Worm (Caenorhabditis elegans): ENCODE data around the gene Y55F3AM.13.

The Y55F3AM.13 gene

DNA sequence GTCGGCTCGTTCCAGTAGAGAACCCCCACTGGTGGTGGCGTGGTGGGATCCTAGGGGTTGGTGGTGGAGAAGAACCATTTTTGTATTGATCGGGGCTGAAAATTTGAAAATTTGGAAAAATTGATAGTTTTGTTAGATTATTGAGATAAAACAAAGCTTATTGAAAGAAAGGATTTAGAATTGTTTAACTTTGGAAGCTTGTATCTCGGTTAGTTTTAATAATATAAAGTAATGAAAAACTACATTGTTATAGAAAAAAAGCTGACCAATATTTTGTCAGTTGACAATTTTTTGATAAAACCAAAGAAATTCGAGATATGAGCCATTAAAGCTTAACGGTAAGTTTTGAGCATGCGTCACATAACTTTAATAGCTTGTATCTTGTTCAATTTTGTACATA lies 26.2 kb downstream of the Y55F3AM.13 start, which contains the start of gene abhd-14:
Gene abhd-14 (minus strand): TSS at position 101 of the 400 bp plus-strand sequence.
- no peak for TF ChIP-seq ceh-82 (tag; optimal IDR thresholded peaks at IDR 0.05)

DNA sequence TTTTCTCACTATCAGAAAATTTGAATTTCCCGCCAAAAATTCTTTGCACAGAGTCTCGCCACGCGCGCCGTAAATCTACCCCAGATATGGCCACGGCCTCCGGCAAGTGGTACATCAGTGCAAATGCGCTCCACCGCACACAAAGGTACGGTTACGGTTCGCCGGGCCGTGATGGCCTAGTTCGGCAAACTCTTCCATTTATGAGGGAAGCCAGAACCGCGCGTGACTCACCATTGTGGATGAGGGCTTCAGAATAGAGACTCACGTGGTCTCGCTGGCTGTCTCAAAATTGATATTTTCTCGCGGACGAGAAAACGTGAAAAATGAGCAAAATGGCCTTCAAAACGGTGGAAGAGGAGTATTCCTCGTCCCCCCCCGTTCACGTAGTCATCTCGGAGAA lies 36.3 kb downstream of the Y55F3AM.13 start:
- no peak for TF ChIP-seq ceh-82 (tag; optimal IDR thresholded peaks at IDR 0.05)
- TF ChIP-seq mdl-1 (tag; optimal IDR thresholded peaks at IDR 0.05): no peak
- no peak for TF ChIP-seq nhr-76 (tag; optimal IDR thresholded peaks at IDR 0.05)
- TF ChIP-seq nhr-25 (tag; optimal IDR thresholded peaks at IDR 0.05): no peak
- TF ChIP-seq lin-39 (tag; optimal IDR thresholded peaks at IDR 0.05): no peak
- no peak for TF ChIP-seq nhr-237 (tag; optimal IDR thresholded peaks at IDR 0.05)
- TF ChIP-seq daf-12 (tag; optimal IDR thresholded peaks at IDR 0.05): no peak
- TF ChIP-seq elt-2 (tag; optimal IDR thresholded peaks at IDR 0.05): no peak
- no peak for TF ChIP-seq ceh-9 (tag; optimal IDR thresholded peaks at IDR 0.05)
- TF ChIP-seq nhr-12 (tag; optimal IDR thresholded peaks at IDR 0.05): no peak
- no peak for TF ChIP-seq ZK546.5 (tag; optimal IDR thresholded peaks at IDR 0.05)
- TF ChIP-seq ceh-16 (tag; optimal IDR thresholded peaks at IDR 0.05): no peak

DNA sequence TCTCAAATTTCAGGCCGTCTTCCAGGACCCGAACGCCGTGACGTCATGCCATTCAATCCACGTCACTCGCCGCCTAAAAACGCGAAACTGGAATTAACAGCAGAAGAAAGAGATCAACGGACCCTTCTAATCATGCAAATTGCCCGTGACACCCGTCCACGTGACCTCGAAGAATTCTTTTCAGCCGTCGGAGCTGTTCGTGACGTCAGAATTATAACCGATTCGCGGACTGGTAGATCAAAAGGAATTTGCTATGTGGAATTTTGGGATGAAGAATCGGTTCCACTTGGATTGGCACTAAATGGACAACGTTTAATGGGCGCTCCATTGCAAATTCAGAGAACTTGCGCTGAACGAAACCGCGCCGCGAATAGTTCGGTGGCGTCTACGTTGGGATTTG lies 40.7 kb downstream of the Y55F3AM.13 start:
- TF ChIP-seq jun-1 (tag; optimal IDR thresholded peaks at IDR 0.05): no peak
- TF ChIP-seq nfya-1 (tag; optimal IDR thresholded peaks at IDR 0.05; ENCODE audit: insufficient read depth): no peak
- no peak for TF ChIP-seq aly-2 (tag; optimal IDR thresholded peaks at IDR 0.05)
- TF ChIP-seq ZK546.5 (tag; optimal IDR thresholded peaks at IDR 0.05): no peak
- TF ChIP-seq nhr-77 (tag; optimal IDR thresholded peaks at IDR 0.05): no peak
- no peak for TF ChIP-seq ceh-9 (tag; optimal IDR thresholded peaks at IDR 0.05)
- no peak for TF ChIP-seq ceh-16 (tag; optimal IDR thresholded peaks at IDR 0.05)
- TF ChIP-seq nhr-12 (tag; optimal IDR thresholded peaks at IDR 0.05): no peak
- TF ChIP-seq nhr-43 (tag; optimal IDR thresholded peaks at IDR 0.05; ENCODE audit: poor library complexity, severe bottlenecking): no peak
- TF ChIP-seq ama-1 (optimal IDR thresholded peaks at IDR 0.05): no peak
- no peak for TF ChIP-seq ztf-11 (tag; optimal IDR thresholded peaks at IDR 0.05)
- no peak for TF ChIP-seq nhr-76 (tag; optimal IDR thresholded peaks at IDR 0.05)
- TF ChIP-seq elt-3 (tag; optimal IDR thresholded peaks at IDR 0.05): no peak
- no peak for TF ChIP-seq egl-5 (tag; optimal IDR thresholded peaks at IDR 0.05)
- TF ChIP-seq sea-2 (GFP tag; optimal IDR thresholded peaks at IDR 0.05): no peak
- TF ChIP-seq unc-39 (tag; optimal IDR thresholded peaks at IDR 0.05): no peak
- no peak for TF ChIP-seq pha-4 (tag; optimal IDR thresholded peaks at IDR 0.05)
- TF ChIP-seq eor-1 (tag; optimal IDR thresholded peaks at IDR 0.05): no peak
- TF ChIP-seq ztf-4 (tag; optimal IDR thresholded peaks at IDR 0.05): no peak

DNA sequence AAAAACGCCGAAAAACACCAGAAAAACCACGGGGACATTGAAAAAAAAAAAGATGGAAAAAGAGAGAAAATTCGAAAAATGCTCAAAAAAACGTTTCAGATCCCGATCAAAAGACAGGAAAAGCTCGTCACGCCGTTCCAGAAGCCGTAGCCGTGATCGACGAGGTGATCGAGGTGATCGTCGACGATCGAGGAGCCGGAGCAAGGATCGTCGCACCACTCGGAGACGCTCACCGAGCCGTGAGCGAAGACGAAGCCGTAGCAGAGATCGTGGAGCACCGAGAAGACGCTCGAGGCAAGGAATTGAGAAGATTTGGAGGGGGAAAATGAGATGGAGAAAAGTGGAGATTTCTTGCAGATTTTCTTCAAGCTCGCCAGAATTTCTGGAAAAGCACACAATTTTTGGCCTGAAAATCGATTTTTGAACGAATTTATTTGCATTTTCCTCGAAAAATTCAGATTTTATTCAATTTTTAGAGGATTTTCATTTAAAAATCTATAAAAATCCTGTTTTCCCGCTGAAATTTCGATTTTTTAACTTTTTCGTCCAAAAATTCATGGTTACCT lies 42.8 kb downstream of the Y55F3AM.13 start:
- TF ChIP-seq ceh-82 (tag; optimal IDR thresholded peaks at IDR 0.05) (no peak), nhr-11 (tag; optimal IDR thresholded peaks at IDR 0.05) (no peak), eor-1 (tag; optimal IDR thresholded peaks at IDR 0.05) (no peak), zag-1 (tag; optimal IDR thresholded peaks at IDR 0.05) (no peak), unc-39 (tag; optimal IDR thresholded peaks at IDR 0.05) (no peak), nhr-237 (tag; optimal IDR thresholded peaks at IDR 0.05) (no peak), sea-2 (GFP tag; optimal IDR thresholded peaks at IDR 0.05) (no peak), snpc-4 (tag; optimal IDR thresholded peaks at IDR 0.05) (no peak), ztf-11 (tag; optimal IDR thresholded peaks at IDR 0.05) (no peak), fos-1 (tag; optimal IDR thresholded peaks at IDR 0.05) (no peak), lin-39 (tag; optimal IDR thresholded peaks at IDR 0.05) (no peak), elt-2 (tag; optimal IDR thresholded peaks at IDR 0.05) (no peak), nhr-76 (tag; optimal IDR thresholded peaks at IDR 0.05) (no peak), pha-4 (tag; optimal IDR thresholded peaks at IDR 0.05) (no peak), aly-2 (tag; optimal IDR thresholded peaks at IDR 0.05) (no peak), lin-15B (tag; optimal IDR thresholded peaks at IDR 0.05) (no peak), ZK546.5 (tag; optimal IDR thresholded peaks at IDR 0.05) (no peak)

DNA sequence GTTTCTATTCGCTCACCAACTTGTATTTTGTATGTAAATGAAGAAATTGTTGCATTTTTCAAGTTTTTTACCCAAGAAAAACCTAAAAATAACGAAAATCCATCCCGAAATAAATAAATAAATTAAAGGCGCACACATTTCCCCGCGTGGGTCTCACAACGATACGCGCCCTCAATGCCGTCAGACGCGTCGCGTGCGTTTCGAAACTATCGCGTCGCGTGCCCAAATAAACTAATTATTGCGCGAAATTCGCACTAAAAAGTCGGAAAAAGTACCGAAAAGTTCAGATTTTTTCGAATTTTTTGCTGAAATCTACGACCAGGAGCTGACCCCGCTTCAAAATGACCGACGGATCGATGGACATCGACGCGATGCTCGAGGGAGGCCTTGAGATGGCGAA lies 43.7 kb downstream of the Y55F3AM.13 start, which contains the start of gene rbm-39:
Gene rbm-39 (plus strand): TSS at position 178 of the 400 bp plus-strand sequence.
- TF ChIP-seq nhr-25 (tag; optimal IDR thresholded peaks at IDR 0.05) (peak; percentile 71), eor-1 (tag; optimal IDR thresholded peaks at IDR 0.05) (no peak), ztf-4 (tag; optimal IDR thresholded peaks at IDR 0.05) (peak; percentile 56), hmg-11 (tag; optimal IDR thresholded peaks at IDR 0.05) (peak; percentile 63), lin-39 (tag; optimal IDR thresholded peaks at IDR 0.05) (peak; percentile 95), R02D3.7 (tag; optimal IDR thresholded peaks at IDR 0.05) (peak; percentile 66), unc-62 (GFP tag; optimal IDR thresholded peaks at IDR 0.05) (no peak), skn-1 (tag; optimal IDR thresholded peaks at IDR 0.05) (peak; percentile 87), nhr-237 (tag; optimal IDR thresholded peaks at IDR 0.05) (no peak), ztf-11 (tag; optimal IDR thresholded peaks at IDR 0.05) (no peak), zag-1 (tag; optimal IDR thresholded peaks at IDR 0.05) (no peak), aly-2 (tag; optimal IDR thresholded peaks at IDR 0.05) (no peak), unc-39 (tag; optimal IDR thresholded peaks at IDR 0.05) (no peak), ceh-28 (tag; optimal IDR thresholded peaks at IDR 0.05) (peak; percentile 24), ZK546.5 (tag; optimal IDR thresholded peaks at IDR 0.05) (no peak), ama-1 (optimal IDR thresholded peaks at IDR 0.05) (peak; percentile 94), mml-1 (tag; optimal IDR thresholded peaks at IDR 0.05) (no peak), nhr-23 (tag; optimal IDR thresholded peaks at IDR 0.05) (peak; percentile 84), ceh-9 (tag; optimal IDR thresholded peaks at IDR 0.05) (no peak), egl-27 (tag; optimal IDR thresholded peaks at IDR 0.05) (no peak), nhr-28 (tag; optimal IDR thresholded peaks at IDR 0.05) (no peak), fkh-2 (tag; optimal IDR thresholded peaks at IDR 0.05) (no peak), pha-4 (tag; optimal IDR thresholded peaks at IDR 0.05) (peak; percentile 95), jun-1 (tag; optimal IDR thresholded peaks at IDR 0.05) (peak; percentile 54), elt-1 (tag; optimal IDR thresholded peaks at IDR 0.05) (no peak), nhr-43 (tag; optimal IDR thresholded peaks at IDR 0.05; ENCODE audit: poor library complexity, severe bottlenecking) (no peak), egl-5 (tag; optimal IDR thresholded peaks at IDR 0.05) (peak; percentile 99), lin-15B (tag; optimal IDR thresholded peaks at IDR 0.05) (peak; percentile 93)

Data from whole organism, L3 larva.